Fruit fly (Drosophila melanogaster) whole organism, wandering third instar larva: Measurements from ENCODE around the gene TwdlE.
"Not testable (repeated sequence)": the region's sequence is repeated elsewhere in the genome, so short reads cannot be mapped to it uniquely, and the experiment has no call there.

Experiments
- Abd-B ChIP-seq: fragments of >200 bp; optimal IDR thresholded peaks from 2 replicates; lab custom pipeline; 2017; ENCODE audit warnings: missing biosample characterization, missing genetic modification characterization
- Dfd ChIP-seq: fragments of >200 bp; optimal IDR thresholded peaks from 2 replicates; lab custom pipeline; 2017; ENCODE audit warnings: missing biosample characterization, missing genetic modification characterization
- Hnf4 ChIP-seq: fragments of 200-800 bp; sonication (Bioruptor generic); optimal IDR thresholded peaks from 2 replicates; lab custom pipeline; 2016; ENCODE audit warnings: missing biosample characterization, mild to moderate bottlenecking, missing genetic modification characterization
- Hr78 ChIP-seq: fragments of >200 bp; optimal IDR thresholded peaks from 2 replicates; lab custom pipeline; 2017; ENCODE audit warnings: missing biosample characterization, missing genetic modification characterization
- Hr83 ChIP-seq: fragments of 200-300 bp; sonication (Bioruptor generic); optimal IDR thresholded peaks from 2 replicates; lab custom pipeline; 2016; ENCODE audit warnings: missing biosample characterization, mild to moderate bottlenecking, missing genetic modification characterization, moderate library complexity; ENCODE audit not compliant: poor library complexity, severe bottlenecking
- Myc ChIP-seq: fragments of >200 bp; optimal IDR thresholded peaks from 2 replicates; lab custom pipeline; 2017
- OdsH ChIP-seq: fragments of 200-800 bp; sonication (Bioruptor generic); optimal IDR thresholded peaks from 2 replicates; lab custom pipeline; 2016; ENCODE audit warnings: missing biosample characterization, mild to moderate bottlenecking, missing genetic modification characterization
- dl ChIP-seq, 2 experiments: fragments of 175-275, 200-275 bp in 1 of 2; fragments of 200-275 bp in 1 of 2; sonication (Bioruptor generic); optimal IDR thresholded peaks; lab custom pipeline; 2018; ENCODE audit warnings: mild to moderate bottlenecking in 2 of 2, missing biosample characterization in 2 of 2, missing genetic modification characterization in 2 of 2, moderate library complexity in 2 of 2; ENCODE audit not compliant: partially characterized antibody in 2 of 2, insufficient read depth in 1 of 2
- usp ChIP-seq: fragments of >200 bp; optimal IDR thresholded peaks from 2 replicates; lab custom pipeline; 2017; ENCODE audit warnings: missing biosample characterization, missing genetic modification characterization

DNA sequence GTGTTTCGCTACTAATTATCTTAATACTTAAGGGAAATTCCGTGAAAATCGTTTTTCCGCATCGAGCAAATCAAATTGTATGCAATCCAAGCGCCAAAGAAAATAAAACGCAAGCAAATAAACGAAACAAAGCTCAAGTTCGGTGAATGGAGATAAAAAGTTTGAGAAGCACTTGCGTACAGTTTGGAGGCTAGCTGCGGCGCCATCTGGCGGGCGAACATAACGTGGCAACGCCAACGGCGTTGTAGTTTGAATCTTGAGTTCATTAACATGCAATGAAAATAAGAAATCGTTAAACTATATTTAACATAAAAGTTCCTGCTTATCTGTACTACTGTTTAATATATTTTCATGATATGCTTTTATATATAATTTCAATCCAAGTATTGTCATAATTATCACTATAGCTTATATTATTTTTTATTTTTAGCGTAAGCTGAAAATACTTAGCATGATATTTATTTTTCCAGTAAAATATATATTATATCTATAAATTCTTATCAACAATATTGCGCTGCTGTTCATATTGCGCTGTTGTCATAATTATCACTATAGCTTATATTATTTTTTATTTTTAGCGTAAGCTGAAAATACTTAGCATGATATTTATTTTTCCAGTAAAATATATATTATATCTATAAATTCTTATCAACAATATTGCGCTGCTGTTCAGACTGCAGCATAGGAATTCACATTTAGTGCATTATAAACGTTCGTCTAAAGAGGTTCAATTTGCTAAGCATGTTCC, 4.1 kb downstream of the TwdlE start, which contains the start of gene lectin-28C:
- TF ChIP-seq Dfd (GFP tag; lab: Kevin White, UChicago); Hr78 (GFP tag; lab: Kevin White, UChicago); OdsH (GFP tag; lab: Kevin White, UChicago); usp; Hnf4 (GFP tag; lab: Kevin White, UChicago); Abd-B (GFP tag; lab: Kevin White, UChicago); dl (GFP tag; optimal IDR thresholded peaks at IDR 0.05; lab: Kevin White, UChicago; ENCODE audit: insufficient read depth in 1 of 2, partially characterized antibody in 2 of 2); Hr83: not testable (repeated sequence)
- peak; percentile 86 for TF ChIP-seq Myc (lab: Kevin White, UChicago)
